Worm (Caenorhabditis elegans): ENCODE measurements around the gene Y51A2B.6.
"Not testable (repeated sequence)": the region's sequence is repeated elsewhere in the genome, so short reads cannot be mapped to it uniquely, and the experiment has no call there.

Gene Y51A2B.6

ce11 chrV:18394203-18394602 is at the start of gene Y51A2B.6:
Y51A2B.6 (minus strand) TSS chrV:18394303.
- no peak for TF ChIP-seq mab-9 (GFP tag; IDR thresholded peaks at IDR 0.05)
- TF ChIP-seq hlh-17 (GFP tag; optimal IDR thresholded peaks at IDR 0.05; ENCODE audit: borderline replicate concordance): no peak
- no peak for TF ChIP-seq elt-2 (tag; optimal IDR thresholded peaks at IDR 0.05)
- TF ChIP-seq ets-5 (GFP tag; IDR thresholded peaks at IDR 0.05): no peak

ce11 chrV:18439469-18439868 is 45.4 kb upstream of the Y51A2B.6 start, which contains the start of gene ZK262.9:
ZK262.9 (plus strand) TSS chrV:18439769.
- TF ChIP-seq dsc-1 (tag; optimal IDR thresholded peaks at IDR 0.05); lin-14 (GFP tag; optimal IDR thresholded peaks at IDR 0.05); efl-3 (GFP tag; optimal IDR thresholded peaks at IDR 0.05): not testable (repeated sequence)

- no peak for TF ChIP-seq sox-4 (tag; optimal IDR thresholded peaks at IDR 0.05)
- no peak for TF ChIP-seq ceh-63 (GFP tag; optimal IDR thresholded peaks at IDR 0.05)
- no peak for TF ChIP-seq nhr-12 (tag; optimal IDR thresholded peaks at IDR 0.05)
- no peak for TF ChIP-seq aha-1 (tag; optimal IDR thresholded peaks at IDR 0.05)
- no peak for TF ChIP-seq nhr-77 (tag; optimal IDR thresholded peaks at IDR 0.05)
- TF ChIP-seq ceh-8 (GFP tag; optimal IDR thresholded peaks at IDR 0.05): no peak
- TF ChIP-seq isw-1 (GFP tag; IDR thresholded peaks at IDR 0.05): no peak
- TF ChIP-seq unc-30 (tag; optimal IDR thresholded peaks at IDR 0.05): no peak
- TF ChIP-seq lin-14 (GFP tag; optimal IDR thresholded peaks at IDR 0.05): no peak
- no peak for TF ChIP-seq nhr-85 (tag)
- TF ChIP-seq ceh-90 (tag; optimal IDR thresholded peaks at IDR 0.05): no peak
- no peak for TF ChIP-seq lin-13 (GFP tag; optimal IDR thresholded peaks at IDR 0.05)
- no peak for TF ChIP-seq unc-86 (tag; optimal IDR thresholded peaks at IDR 0.05)
- no peak for TF ChIP-seq xbp-1 (tag; optimal IDR thresholded peaks at IDR 0.05)
- TF ChIP-seq C34B4.2 (tag; optimal IDR thresholded peaks at IDR 0.05): no peak
These were observed 44.0 kb upstream of the Y51A2B.6 start, which contains the start of gene ZK262.8 for ce11 chrV:18438081-18438480. ZK262.8 (plus strand) TSS chrV:18438381.

DNA sequence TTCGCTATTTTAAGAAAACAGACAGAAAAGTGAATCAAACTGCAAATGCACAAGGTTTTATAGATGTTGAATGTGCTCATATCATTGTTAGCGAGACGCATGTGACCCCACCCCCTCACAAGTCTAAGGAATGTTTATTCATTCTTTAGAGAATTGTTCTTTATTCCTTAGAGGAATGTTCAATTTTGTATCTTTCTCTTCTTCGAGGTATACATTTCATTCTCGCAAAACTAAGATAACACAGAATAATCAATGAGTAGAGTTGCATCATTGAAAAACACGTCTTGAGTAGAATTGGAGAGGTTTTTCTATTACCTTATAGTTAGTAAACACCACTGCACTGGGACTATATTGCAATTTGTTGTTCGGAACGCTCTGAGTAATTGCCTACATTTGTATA is 40.9 kb upstream of the Y51A2B.6 start, which contains the start of gene ZK262.20:
Gene ZK262.20 (minus strand): TSS at position 101 of the 400 bp plus-strand sequence.
- no peak for TF ChIP-seq irx-1 (tag; optimal IDR thresholded peaks at IDR 0.05)
- no peak for TF ChIP-seq ztf-4 (tag; optimal IDR thresholded peaks at IDR 0.05)

ce11 chrV:18431450-18431849 is 37.3 kb upstream of the Y51A2B.6 start, which contains the start of gene srw-82:
srw-82 (plus strand) TSS chrV:18431750.
- no peak for TF ChIP-seq unc-62 (GFP tag; optimal IDR thresholded peaks at IDR 0.05)
- no peak for TF ChIP-seq mdl-1 (tag; optimal IDR thresholded peaks at IDR 0.05)
- no peak for TF ChIP-seq xbp-1 (tag; optimal IDR thresholded peaks at IDR 0.05)
- no peak for TF ChIP-seq nhr-85 (tag)
- no peak for TF ChIP-seq dsc-1 (tag; optimal IDR thresholded peaks at IDR 0.05)
- no peak for TF ChIP-seq hlh-4 (tag; optimal IDR thresholded peaks at IDR 0.05)
- no peak for TF ChIP-seq lir-3 (tag; optimal IDR thresholded peaks at IDR 0.05; ENCODE audit: poor library complexity)

DNA sequence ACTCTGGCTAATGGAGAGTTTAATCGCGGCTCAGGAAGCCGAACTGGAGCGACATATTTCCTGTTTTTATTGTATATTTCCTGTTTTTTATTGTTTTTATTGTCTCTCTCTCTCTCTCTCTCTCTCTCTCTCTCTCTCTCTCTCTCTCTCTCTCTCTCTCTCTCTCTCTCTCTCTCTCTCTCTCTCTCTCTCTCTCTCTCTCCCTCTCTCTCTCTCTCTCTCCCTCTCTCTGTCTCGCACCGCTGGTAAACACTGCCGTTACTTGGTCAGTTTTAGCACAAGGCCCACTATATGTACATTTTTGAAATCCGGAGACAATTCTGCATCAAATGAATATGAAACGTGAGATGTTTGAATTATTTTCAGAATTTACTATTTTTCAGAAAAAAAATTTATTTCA is 36.7 kb upstream of the Y51A2B.6 start:
- TF ChIP-seq nhr-77 (tag; optimal IDR thresholded peaks at IDR 0.05) (no peak), grh-1 (GFP tag; IDR thresholded peaks at IDR 0.05) (no peak)

- TF ChIP-seq efl-3 (GFP tag; optimal IDR thresholded peaks at IDR 0.05) (no peak), elt-2 (tag; optimal IDR thresholded peaks at IDR 0.05) (no peak), lin-39 (tag; optimal IDR thresholded peaks at IDR 0.05) (no peak), nhr-71 (tag; optimal IDR thresholded peaks at IDR 0.05) (no peak), nhr-12 (tag; optimal IDR thresholded peaks at IDR 0.05) (no peak), xbp-1 (tag; optimal IDR thresholded peaks at IDR 0.05) (no peak), ces-1 (GFP tag; optimal IDR thresholded peaks at IDR 0.05) (no peak)
These were observed 32.2 kb upstream of the Y51A2B.6 start, which contains the start of gene srw-83 for ce11 chrV:18426280-18426679. srw-83 (plus strand) TSS chrV:18426580.

Data from whole organism, L1 larva.